Worm (Caenorhabditis elegans): Measurements from ENCODE around the gene srz-63.

- TF ChIP-seq klf-2 (GFP tag; conservative IDR thresholded peaks at IDR 0.05), result no peak
- TF ChIP-seq med-1 (GFP tag; optimal IDR thresholded peaks at IDR 0.05; ENCODE audit: insufficient read depth), result no peak
- TF ChIP-seq T22C8.4 (GFP tag; IDR thresholded peaks at IDR 0.05), result no peak
- no peak for TF ChIP-seq ztf-29 (GFP tag; IDR thresholded peaks at IDR 0.05)
These were observed 6.6 kb upstream of the srz-63 start, which contains the start of gene srw-66 for ce11 chrII:1271814-1272213.

All from whole organism, midembryonic.